Fruit fly (Drosophila melanogaster): ENCODE results near the gene RpL35.

dm6 chrX:5689417-5690215, 17.4 kb downstream of the RpL35 start, which contains the start of the genes PGAP1 and cv:
- no peak for TF ChIP-seq CG11294 (GFP tag; IDR thresholded peaks at IDR 0.05)
- TF ChIP-seq vri (GFP tag; optimal IDR thresholded peaks at IDR 0.05), result no peak
- no peak for TF ChIP-seq svp (GFP tag)
- peak; percentile 42 for TF ChIP-seq acj6 (GFP tag; optimal IDR thresholded peaks at IDR 0.05)
- TF ChIP-seq CG6792 (GFP tag; optimal IDR thresholded peaks at IDR 0.05), result peak; percentile 4

All from whole organism, prepupa.